Worm (Caenorhabditis elegans) whole organism, mixed stage, embryonic: ENCODE results near the gene clec-243.
"Not testable (repeated sequence)": the region's sequence is repeated elsewhere in the genome, so short reads cannot be mapped to it uniquely, and the experiment has no call there.

ENCODE experiments used
- M03D4.4 ChIP-seq: sonication (generic microtip); optimal IDR thresholded peaks from 2 replicates; lab custom pipeline; 2017; ENCODE audit warnings: mild to moderate bottlenecking, missing genetic modification characterization, missing compliant biosample characterization
- bed-3 ChIP-seq: fragments of 200-800 bp; sonication (Bioruptor generic); optimal IDR thresholded peaks from 3 replicates; lab custom pipeline; 2018; ENCODE audit warnings: mild to moderate bottlenecking, missing genetic modification characterization, moderate library complexity, missing compliant biosample characterization
- blmp-1 ChIP-seq: fragments of 150-350 bp; optimal IDR thresholded peaks from 2 replicates; lab custom pipeline; 2014; ENCODE audit warnings: missing biosample characterization, missing genetic modification characterization
- ceh-39 ChIP-seq: fragments of 150-350 bp; optimal IDR thresholded peaks from 2 replicates; lab custom pipeline; 2014; ENCODE audit warnings: missing biosample characterization, missing genetic modification characterization
- ceh-43 ChIP-seq: fragments of 200-800 bp; sonication (Bioruptor generic); optimal IDR thresholded peaks from 2 replicates; lab custom pipeline; 2018; ENCODE audit warnings: mild to moderate bottlenecking, missing genetic modification characterization, moderate library complexity, missing compliant biosample characterization
- ceh-83 ChIP-seq: fragments of 200-800 bp; sonication (Bioruptor generic); optimal IDR thresholded peaks from 2 replicates; lab custom pipeline; 2018; ENCODE audit warnings: mild to moderate bottlenecking, missing genetic modification characterization, missing compliant biosample characterization
- ces-1 ChIP-seq: fragments of 150-350 bp; optimal IDR thresholded peaks from 2 replicates; lab custom pipeline; 2014; ENCODE audit warnings: missing biosample characterization, missing genetic modification reagents, missing genetic modification characterization
- cnd-1 ChIP-seq: fragments of 200-800 bp; sonication (Bioruptor generic); optimal IDR thresholded peaks from 2 replicates; lab custom pipeline; 2018; ENCODE audit warnings: mild to moderate bottlenecking, missing genetic modification characterization, missing compliant biosample characterization
- drap-1 ChIP-seq: fragments of 200-800 bp; sonication (Bioruptor generic); optimal IDR thresholded peaks from 3 replicates; lab custom pipeline; 2018; ENCODE audit warnings: mild to moderate bottlenecking, missing genetic modification characterization, missing compliant biosample characterization
- elt-1 ChIP-seq: sonication (generic microtip); optimal IDR thresholded peaks from 2 replicates; lab custom pipeline; 2017; ENCODE audit warnings: missing genetic modification characterization, mild to moderate bottlenecking, missing compliant biosample characterization, antibody characterized with exemption, moderate library complexity, borderline replicate concordance; ENCODE audit not compliant: insufficient read depth
- elt-3 ChIP-seq: fragments of 150-350 bp; optimal IDR thresholded peaks from 2 replicates; lab custom pipeline; 2014; ENCODE audit warnings: missing biosample characterization, missing genetic modification characterization
- flh-1 ChIP-seq: fragments of 200-800 bp; sonication (Bioruptor generic); optimal IDR thresholded peaks from 2 replicates; lab custom pipeline; 2018; ENCODE audit warnings: mild to moderate bottlenecking, missing genetic modification characterization, moderate library complexity, missing compliant biosample characterization
- hlh-1 ChIP-seq: fragments of 150-350 bp; optimal IDR thresholded peaks from 2 replicates; lab custom pipeline; 2014; ENCODE audit warnings: missing biosample characterization, missing genetic modification reagents, missing genetic modification characterization
- lin-13 ChIP-seq: fragments of 150-350 bp; optimal IDR thresholded peaks from 2 replicates; lab custom pipeline; 2014; ENCODE audit warnings: missing biosample characterization, missing genetic modification characterization
- lin-32 ChIP-seq: fragments of 200-800 bp; sonication (Bioruptor generic); optimal IDR thresholded peaks from 2 replicates; lab custom pipeline; 2018; ENCODE audit warnings: mild to moderate bottlenecking, missing genetic modification characterization, missing compliant biosample characterization
- lsy-2 ChIP-seq: fragments of 150-350 bp; optimal IDR thresholded peaks from 2 replicates; lab custom pipeline; 2014; ENCODE audit warnings: missing biosample characterization, missing genetic modification characterization
- mab-5 ChIP-seq: fragments of 150-350 bp; optimal IDR thresholded peaks from 2 replicates; lab custom pipeline; 2014; ENCODE audit warnings: missing biosample characterization, missing genetic modification characterization
- mep-1 ChIP-seq: fragments of 150-350 bp; optimal IDR thresholded peaks from 2 replicates; lab custom pipeline; 2017; ENCODE audit warnings: missing biosample characterization, missing genetic modification reagents, missing genetic modification characterization, inconsistent platforms
- mls-2 ChIP-seq: sonication (generic microtip); optimal IDR thresholded peaks from 2 replicates; lab custom pipeline; 2016; ENCODE audit warnings: mild to moderate bottlenecking, missing genetic modification characterization, moderate library complexity, missing compliant biosample characterization
- nhr-12 ChIP-seq: fragments of 150-350 bp; optimal IDR thresholded peaks from 2 replicates; lab custom pipeline; 2014; ENCODE audit warnings: missing biosample characterization, missing genetic modification characterization
- nhr-2 ChIP-seq: fragments of 150-350 bp; optimal IDR thresholded peaks from 2 replicates; lab custom pipeline; 2014; ENCODE audit warnings: missing biosample characterization, missing genetic modification characterization
- nhr-28 ChIP-seq: fragments of 150-350 bp; optimal IDR thresholded peaks from 2 replicates; lab custom pipeline; 2014; ENCODE audit warnings: missing biosample characterization, missing genetic modification characterization
- pha-4 ChIP-seq: fragments of 150-350 bp; optimal IDR thresholded peaks from 2 replicates; lab custom pipeline; 2018; ENCODE audit warnings: missing biosample characterization, missing genetic modification reagents, missing genetic modification characterization
- sem-2 ChIP-seq: fragments of 200-800 bp; sonication (Bioruptor generic); optimal IDR thresholded peaks from 2 replicates; lab custom pipeline; 2018; ENCODE audit warnings: mild to moderate bottlenecking, missing genetic modification characterization, missing compliant biosample characterization
- sptf-1 ChIP-seq: sonication (generic microtip); optimal IDR thresholded peaks from 2 replicates; lab custom pipeline; 2017; ENCODE audit warnings: mild to moderate bottlenecking, missing genetic modification characterization, moderate library complexity, missing compliant biosample characterization
- tbx-8 ChIP-seq: fragments of 200-800 bp; sonication (Bioruptor generic); optimal IDR thresholded peaks from 2 replicates; lab custom pipeline; 2018; ENCODE audit warnings: mild to moderate bottlenecking, missing genetic modification characterization, moderate library complexity, missing compliant biosample characterization
- unc-120 ChIP-seq: sonication (generic microtip); optimal IDR thresholded peaks from 2 replicates; lab custom pipeline; 2017; ENCODE audit warnings: missing genetic modification characterization, missing compliant biosample characterization; ENCODE audit not compliant: poor library complexity, severe bottlenecking
- unc-39 ChIP-seq: fragments of 150-350 bp; optimal IDR thresholded peaks from 2 replicates; lab custom pipeline; 2014; ENCODE audit warnings: missing biosample characterization, missing genetic modification characterization
- unc-62 ChIP-seq: fragments of 150-350 bp; optimal IDR thresholded peaks from 2 replicates; lab custom pipeline; 2014; ENCODE audit warnings: missing biosample characterization, missing genetic modification reagents, missing genetic modification characterization
- zip-8 ChIP-seq: fragments of 150-350 bp; optimal IDR thresholded peaks from 2 replicates; lab custom pipeline; 2014; ENCODE audit warnings: missing biosample characterization, missing genetic modification characterization
- ztf-11 ChIP-seq: fragments of 150-350 bp; optimal IDR thresholded peaks from 2 replicates; lab custom pipeline; 2014; ENCODE audit warnings: missing biosample characterization, missing genetic modification characterization

Gene clec-243

ce11 chrV:17255454-17255853, 6.6 kb upstream of the clec-243 start, which contains the start of gene srh-115:
srh-115 (plus strand) TSS chrV:17255754.
- TF ChIP-seq zip-8 (no peak), mep-1 (tag; lab: Kevin White, UChicago) (no peak), ces-1 (GFP tag; lab: Kevin White, UChicago) (no peak), blmp-1 (tag; lab: Kevin White, UChicago) (no peak), ceh-43 (GFP tag; lab: Kevin White, UChicago) (no peak), flh-1 (no peak), lin-32 (GFP tag; lab: Kevin White, UChicago) (no peak), elt-3 (tag; lab: Kevin White, UChicago) (no peak), unc-39 (no peak), bed-3 (no peak), lsy-2 (tag; lab: Kevin White, UChicago) (no peak), elt-1 (tag; lab: Kevin White, UChicago) (no peak), ztf-11 (tag; lab: Kevin White, UChicago) (no peak), unc-120 (tag; lab: Kevin White, UChicago) (no peak), sptf-1 (tag; lab: Kevin White, UChicago) (no peak), mls-2 (tag; lab: Kevin White, UChicago) (no peak)

ce11 chrV:17255028-17255427, 6.2 kb upstream of the clec-243 start, which contains the start of gene srh-116:
srh-116 (minus strand) TSS chrV:17255128.
- not testable (repeated sequence) for TF ChIP-seq lin-13; ztf-11 (tag; lab: Kevin White, UChicago); mls-2 (tag; lab: Kevin White, UChicago)

ce11 chrV:17251364-17251961, 2.6 kb upstream of the clec-243 start, which contains the start of gene Y61B8A.6:
Y61B8A.6 (plus strand) TSS chrV:17251911.
- TF ChIP-seq elt-3 (tag; lab: Kevin White, UChicago) (no peak), lin-32 (GFP tag; lab: Kevin White, UChicago) (no peak), hlh-1 (tag; lab: Kevin White, UChicago) (no peak), mls-2 (tag; lab: Kevin White, UChicago) (no peak), nhr-2 (tag; lab: Kevin White, UChicago) (no peak), sptf-1 (tag; lab: Kevin White, UChicago) (no peak), drap-1 (GFP tag; lab: Kevin White, UChicago) (no peak), pha-4 (no peak), unc-62 (GFP tag; lab: Kevin White, UChicago) (no peak), ces-1 (GFP tag; lab: Kevin White, UChicago) (no peak), M03D4.4 (tag; lab: Kevin White, UChicago) (no peak), ceh-39 (tag; lab: Kevin White, UChicago) (no peak), mab-5 (no peak), elt-1 (tag; lab: Kevin White, UChicago) (no peak), lin-13 (no peak), tbx-8 (GFP tag; lab: Kevin White, UChicago) (no peak)

- TF ChIP-seq elt-3 (tag; lab: Kevin White, UChicago) (no peak), sem-2 (no peak), unc-62 (GFP tag; lab: Kevin White, UChicago) (no peak), bed-3 (no peak), cnd-1 (no peak), tbx-8 (GFP tag; lab: Kevin White, UChicago) (no peak), nhr-28 (tag; lab: Kevin White, UChicago) (no peak), pha-4 (no peak), lin-13 (no peak), ceh-83 (no peak), M03D4.4 (tag; lab: Kevin White, UChicago) (no peak), mep-1 (tag; lab: Kevin White, UChicago) (no peak)
These were observed 3.4 kb downstream of the clec-243 start, which contains the start of gene clec-242 for ce11 chrV:17245406-17245805. clec-242 (minus strand) TSS chrV:17245506.

ce11 chrV:17243016-17243415, 5.8 kb downstream of the clec-243 start:
- no peak for TF ChIP-seq ceh-39 (tag; lab: Kevin White, UChicago)
- TF ChIP-seq nhr-12 (tag; lab: Kevin White, UChicago): no peak
- TF ChIP-seq unc-120 (tag; lab: Kevin White, UChicago): no peak
- TF ChIP-seq ztf-11 (tag; lab: Kevin White, UChicago): no peak
- no peak for TF ChIP-seq mls-2 (tag; lab: Kevin White, UChicago)
- no peak for TF ChIP-seq M03D4.4 (tag; lab: Kevin White, UChicago)
- TF ChIP-seq sem-2: no peak
- TF ChIP-seq, all 35 proteins: peak for 0
